Fruit fly (Drosophila melanogaster): Measurements from ENCODE around the gene BG642312.

The BG642312 gene

dm6 chr3L:6217806-6218205, 15.4 kb downstream of the BG642312 start, which contains the start of gene LanA (continued):
- TF ChIP-seq Dref (GFP tag; IDR thresholded peaks at IDR 0.05) (no peak), CG13894 (tag; optimal IDR thresholded peaks at IDR 0.05) (no peak), CG17361 (GFP tag; IDR thresholded peaks at IDR 0.05) (no peak), Doc2 (GFP tag; IDR thresholded peaks at IDR 0.05) (no peak), sens-2 (GFP tag; IDR thresholded peaks at IDR 0.05) (0 out of 2 replicates have a peak, but pooled peaks have one; percentile 31), tap (tag; optimal IDR thresholded peaks at IDR 0.05) (no peak), lmd (GFP tag; IDR thresholded peaks at IDR 0.05) (no peak), cwo (GFP tag; optimal IDR thresholded peaks at IDR 0.05) (no peak), BEAF-32 (GFP tag; optimal IDR thresholded peaks at IDR 0.05) (no peak), CG18764 (GFP tag; optimal IDR thresholded peaks at IDR 0.05) (no peak), Bgb (GFP tag; IDR thresholded peaks at IDR 0.05; ENCODE audit: partially characterized antibody) (peak; percentile 44; the same call in 1 of the 2 replicates), crc (GFP tag; optimal IDR thresholded peaks at IDR 0.05) (no peak), chinmo (GFP tag; IDR thresholded peaks at IDR 0.05; ENCODE audit: partially characterized antibody) (no peak), CHES-1-like (GFP tag; optimal IDR thresholded peaks at IDR 0.05) (peak; percentile 27), aop (GFP tag; IDR thresholded peaks at IDR 0.05) (peak; percentile 76; the same call in 1 of the 2 replicates), Dfd (GFP tag; optimal IDR thresholded peaks at IDR 0.05) (no peak), pb (GFP tag; optimal IDR thresholded peaks at IDR 0.05) (no peak), CG12942 (GFP tag; optimal IDR thresholded peaks at IDR 0.05) (no peak), CG3281 (GFP tag; optimal IDR thresholded peaks at IDR 0.05) (no peak), vvl (GFP tag; IDR thresholded peaks at IDR 0.05) (peak; percentile 18; the same call in 1 of the 2 replicates), slbo (GFP tag; IDR thresholded peaks at IDR 0.05) (no peak), D19A (tag; optimal IDR thresholded peaks at IDR 0.05) (no peak), grn (GFP tag; optimal IDR thresholded peaks at IDR 0.05) (no peak)

dm6 chr3L:6217212-6217611, 16.0 kb downstream of the BG642312 start:
- TF ChIP-seq sens-2 (GFP tag; IDR thresholded peaks at IDR 0.05) = peak; percentile 48; the same call in 1 of the 2 replicates
- peak; percentile 41; the same call in 1 of the 2 replicates for TF ChIP-seq slbo (GFP tag; IDR thresholded peaks at IDR 0.05)
- peak; percentile 17 for TF ChIP-seq CG11723 (GFP tag; optimal IDR thresholded peaks at IDR 0.05)
- peak; percentile 94 for TF ChIP-seq sens (GFP tag)
- no peak for TF ChIP-seq bigmax (GFP tag; optimal IDR thresholded peaks at IDR 0.05)
- TF ChIP-seq CG7839 (tag; optimal IDR thresholded peaks at IDR 0.05) = peak; percentile 81
- no peak for TF ChIP-seq Dip2 (GFP tag; IDR thresholded peaks at IDR 0.05)
- TF ChIP-seq tin (GFP tag; optimal IDR thresholded peaks at IDR 0.05) = peak; percentile 48
- peak; percentile 33 for TF ChIP-seq CG4360 (GFP tag; IDR thresholded peaks at IDR 0.05)
- no peak for TF ChIP-seq hbn (GFP tag; IDR thresholded peaks at IDR 0.05; ENCODE audit: partially characterized antibody)
- peak; percentile 29 for TF ChIP-seq CG9817 (tag; optimal IDR thresholded peaks at IDR 0.05)
- no peak for TF ChIP-seq unc-4 (GFP tag; IDR thresholded peaks at IDR 0.05; ENCODE audit: partially characterized antibody)
- TF ChIP-seq knrl (GFP tag; IDR thresholded peaks at IDR 0.05; ENCODE audit: partially characterized antibody) = no peak
- TF ChIP-seq CG4424 (GFP tag; optimal IDR thresholded peaks at IDR 0.05) = peak; percentile 78
- TF ChIP-seq Meics (GFP tag; optimal IDR thresholded peaks at IDR 0.05) = no peak
- TF ChIP-seq unpg (GFP tag; optimal IDR thresholded peaks at IDR 0.05) = peak; percentile 88
- peak; percentile 5 for TF ChIP-seq CG30020 (tag; optimal IDR thresholded peaks at IDR 0.05)
- no peak for TF ChIP-seq da (GFP tag; optimal IDR thresholded peaks at IDR 0.05)
- peak; percentile 9 for TF ChIP-seq MTF-1 (GFP tag; optimal IDR thresholded peaks at IDR 0.05; ENCODE audit: borderline replicate concordance)
- peak; percentile 43 for TF ChIP-seq lab (GFP tag; optimal IDR thresholded peaks at IDR 0.05)
- no peak for TF ChIP-seq Doc2 (GFP tag; IDR thresholded peaks at IDR 0.05)
- TF ChIP-seq chm (GFP tag; IDR thresholded peaks at IDR 0.05) = peak; percentile 60
- no peak for TF ChIP-seq Scr (GFP tag; IDR thresholded peaks at IDR 0.05; ENCODE audit: partially characterized antibody)
- peak; percentile 82 for TF ChIP-seq CG17361 (GFP tag; IDR thresholded peaks at IDR 0.05)
- peak in 1 of 2 experiments; percentile 50 for TF ChIP-seq Eip74EF (GFP tag; optimal IDR thresholded peaks at IDR 0.05)
- no peak for TF ChIP-seq mam (GFP tag; optimal IDR thresholded peaks at IDR 0.05)
- peak; percentile 75 for TF ChIP-seq CG30403 (GFP tag; optimal IDR thresholded peaks at IDR 0.05)
- no peak for TF ChIP-seq CG10431 (GFP tag; optimal IDR thresholded peaks at IDR 0.05)
- TF ChIP-seq seq (GFP tag; IDR thresholded peaks at IDR 0.05) = peak; percentile 31; the same call in 1 of the 2 replicates
- 0 out of 2 replicates have a peak, but pooled peaks have one; percentile 26 for TF ChIP-seq ap (GFP tag; IDR thresholded peaks at IDR 0.05)
- TF ChIP-seq CG3847 (GFP tag; IDR thresholded peaks at IDR 0.05) = 0 out of 2 replicates have a peak, but pooled peaks have one; percentile 4
